Worm (Caenorhabditis elegans) whole organism, L2 larva: ENCODE measurements around the gene str-211.
A peak's percentile ranks its signal among the peaks of the same experiment; 100 is the strongest.

Experiments
- C34F6.9 ChIP-seq: fragments of 150-350 bp; optimal IDR thresholded peaks from 2 replicates; lab custom pipeline; 2014; ENCODE audit warnings: missing biosample characterization, missing genetic modification characterization
- F13H6.1 ChIP-seq: sonication (generic microtip); optimal IDR thresholded peaks from 2 replicates; lab custom pipeline; 2016; ENCODE audit warnings: missing genetic modification characterization, missing compliant biosample characterization
- R02D3.7 ChIP-seq: fragments of 150-350 bp; optimal IDR thresholded peaks from 2 replicates; lab custom pipeline; 2014; ENCODE audit warnings: missing biosample characterization, missing genetic modification characterization
- Y55F3AM.14 ChIP-seq: fragments of 200-800 bp; sonication (Bioruptor generic); optimal IDR thresholded peaks from 2 replicates; lab custom pipeline; 2018; ENCODE audit warnings: mild to moderate bottlenecking, missing genetic modification characterization, missing compliant biosample characterization
- ZK546.5 ChIP-seq: sonication (generic microtip); optimal IDR thresholded peaks from 2 replicates; lab custom pipeline; 2017; ENCODE audit warnings: missing biosample characterization, missing genetic modification characterization
- alr-1 ChIP-seq: fragments of 150-350 bp; optimal IDR thresholded peaks from 2 replicates; lab custom pipeline; 2014; ENCODE audit warnings: missing biosample characterization, missing genetic modification characterization
- ama-1 ChIP-seq: fragments of 150-350 bp; optimal IDR thresholded peaks from 2 replicates; lab custom pipeline; 2018; ENCODE audit warnings: inconsistent platforms
- ceh-16 ChIP-seq: fragments of 150-350 bp; optimal IDR thresholded peaks from 2 replicates; lab custom pipeline; 2014; ENCODE audit warnings: missing biosample characterization, missing genetic modification characterization
- crh-2 ChIP-seq: sonication (generic microtip); optimal IDR thresholded peaks from 2 replicates; lab custom pipeline; 2017; ENCODE audit warnings: missing biosample characterization, missing genetic modification characterization
- dmd-4 ChIP-seq: sonication (generic microtip); optimal IDR thresholded peaks from 2 replicates; lab custom pipeline; 2017; ENCODE audit warnings: missing biosample characterization, missing genetic modification characterization
- elt-1 ChIP-seq: fragments of 150-350 bp; optimal IDR thresholded peaks from 2 replicates; lab custom pipeline; 2014; ENCODE audit warnings: missing biosample characterization, missing genetic modification characterization
- elt-3 ChIP-seq: sonication (generic microtip); optimal IDR thresholded peaks from 2 replicates; lab custom pipeline; 2017; ENCODE audit warnings: missing biosample characterization, missing genetic modification characterization
- fos-1 ChIP-seq: fragments of 150-350 bp; optimal IDR thresholded peaks from 2 replicates; lab custom pipeline; 2014; ENCODE audit warnings: missing biosample characterization, missing genetic modification characterization
- gmeb-1 ChIP-seq: fragments of 150-350 bp; optimal IDR thresholded peaks from 2 replicates; lab custom pipeline; 2014; ENCODE audit warnings: missing biosample characterization, missing genetic modification characterization
- lin-11 ChIP-seq: fragments of 150-350 bp; sonication (generic microtip); optimal IDR thresholded peaks from 2 replicates; lab custom pipeline; 2014; ENCODE audit warnings: missing biosample characterization, missing genetic modification characterization, inconsistent platforms, mixed read lengths
- lin-13 ChIP-seq: fragments of 150-350 bp; optimal IDR thresholded peaks from 2 replicates; lab custom pipeline; 2014; ENCODE audit warnings: missing biosample characterization, missing genetic modification reagents, missing genetic modification characterization
- lin-39 ChIP-seq: fragments of 150-350 bp; optimal IDR thresholded peaks from 2 replicates; lab custom pipeline; 2014; ENCODE audit warnings: missing biosample characterization, missing genetic modification reagents, missing genetic modification characterization
- lsy-2 ChIP-seq, 2 experiments: fragments of 150-350 bp in 1 of 2; sonication (generic microtip) in 1 of 2; optimal IDR thresholded peaks; 2 replicates each; lab custom pipeline; 2014 to 2017; ENCODE audit warnings: missing biosample characterization in 2 of 2, missing genetic modification characterization in 2 of 2
- mab-5 ChIP-seq: fragments of 150-350 bp; optimal IDR thresholded peaks from 2 replicates; lab custom pipeline; 2014; ENCODE audit warnings: missing biosample characterization, missing genetic modification characterization
- mdl-1 ChIP-seq, 2 experiments: fragments of 150-350 bp in 1 of 2; sonication (generic microtip) in 1 of 2; optimal IDR thresholded peaks; 2 replicates each; lab custom pipeline; 2017; ENCODE audit warnings: missing biosample characterization in 2 of 2, missing genetic modification characterization in 2 of 2
- nhr-12 ChIP-seq: fragments of 150-350 bp; optimal IDR thresholded peaks from 2 replicates; lab custom pipeline; 2014; ENCODE audit warnings: missing biosample characterization, missing genetic modification characterization
- nhr-129 ChIP-seq: fragments of 150-350 bp; optimal IDR thresholded peaks from 2 replicates; lab custom pipeline; 2014; ENCODE audit warnings: missing biosample characterization, missing genetic modification characterization
- nhr-21 ChIP-seq: fragments of 150-350 bp; optimal IDR thresholded peaks from 2 replicates; lab custom pipeline; 2014; ENCODE audit warnings: missing biosample characterization, missing genetic modification characterization
- nhr-23 ChIP-seq: fragments of 150-350 bp; optimal IDR thresholded peaks from 2 replicates; lab custom pipeline; 2014; ENCODE audit warnings: missing biosample characterization, missing genetic modification reagents, missing genetic modification characterization
- nhr-237 ChIP-seq: fragments of 150-350 bp; optimal IDR thresholded peaks from 2 replicates; lab custom pipeline; 2014; ENCODE audit warnings: missing biosample characterization, missing genetic modification characterization
- nhr-25 ChIP-seq: fragments of 150-350 bp; sonication (generic microtip); optimal IDR thresholded peaks from 3 replicates; lab custom pipeline; 2014; ENCODE audit warnings: missing biosample characterization, missing genetic modification characterization
- peb-1 ChIP-seq: fragments of 150-350 bp; optimal IDR thresholded peaks from 2 replicates; lab custom pipeline; 2014; ENCODE audit warnings: missing biosample characterization, missing genetic modification characterization
- sem-4 ChIP-seq: fragments of 150-350 bp; optimal IDR thresholded peaks from 2 replicates; lab custom pipeline; 2014; ENCODE audit warnings: missing biosample characterization, missing genetic modification reagents, missing genetic modification characterization
- snpc-4 ChIP-seq: fragments of 150-350 bp; optimal IDR thresholded peaks from 2 replicates; lab custom pipeline; 2014; ENCODE audit warnings: missing biosample characterization, missing genetic modification characterization
- unc-55 ChIP-seq: fragments of 150-350 bp; sonication (generic microtip); optimal IDR thresholded peaks from 3 replicates; lab custom pipeline; 2014; ENCODE audit warnings: missing biosample characterization, missing genetic modification reagents, missing genetic modification characterization
- unc-62 ChIP-seq: fragments of 150-350 bp; optimal IDR thresholded peaks from 2 replicates; lab custom pipeline; 2014; ENCODE audit warnings: missing biosample characterization, missing genetic modification reagents, missing genetic modification characterization
- zag-1 ChIP-seq: fragments of 150-350 bp; optimal IDR thresholded peaks from 2 replicates; lab custom pipeline; 2014; ENCODE audit warnings: missing biosample characterization, missing genetic modification characterization
- ztf-1 ChIP-seq: fragments of 200-800 bp; sonication (Bioruptor generic); conservative IDR thresholded peaks from 2 replicates; pipeline ENCODE4 v1.3.6; 2022; ENCODE audit warnings: missing genetic modification characterization, missing compliant biosample characterization
- ztf-11 ChIP-seq: sonication (generic microtip); optimal IDR thresholded peaks from 2 replicates; lab custom pipeline; 2017; ENCODE audit warnings: missing biosample characterization, missing genetic modification characterization
- ztf-4 ChIP-seq: fragments of 150-350 bp; optimal IDR thresholded peaks from 2 replicates; lab custom pipeline; 2014; ENCODE audit warnings: missing biosample characterization, missing genetic modification characterization

Gene str-211

ce11 chrV:4948635-4949034 lies 4.5 kb upstream of the str-211 start, which contains the start of gene str-209:
TSS of gene str-209 (plus strand) at chrV:4948935.
- TF ChIP-seq fos-1 (tag; lab: Kevin White, UChicago) (no peak), ztf-11 (no peak), mab-5 (tag; lab: Kevin White, UChicago) (no peak), lsy-2 (tag; optimal IDR thresholded peaks at IDR 0.05; lab: Kevin White, UChicago) (no peak), C34F6.9 (tag; lab: Kevin White, UChicago) (no peak), elt-3 (tag; lab: Kevin White, UChicago) (no peak), Y55F3AM.14 (GFP tag; lab: Kevin White, UChicago) (no peak), sem-4 (no peak), unc-62 (GFP tag; lab: Kevin White, UChicago) (no peak), lin-13 (GFP tag; lab: Kevin White, UChicago) (no peak)

- TF ChIP-seq nhr-23 (tag; lab: Kevin White, UChicago) (no peak), alr-1 (tag; lab: Kevin White, UChicago) (no peak), mab-5 (tag; lab: Kevin White, UChicago) (no peak), lin-11 (tag; lab: Kevin White, UChicago) (no peak), ZK546.5 (tag; lab: Kevin White, UChicago) (no peak), nhr-129 (no peak), F13H6.1 (no peak), crh-2 (tag; lab: Kevin White, UChicago) (no peak), dmd-4 (tag; lab: Kevin White, UChicago) (no peak)
Measured at ce11 chrV:4937337-4937736, 6.8 kb downstream of the str-211 start.

ce11 chrV:4935096-4935495 lies 9.0 kb downstream of the str-211 start:
- TF ChIP-seq peb-1 (tag; lab: Kevin White, UChicago) (no peak), fos-1 (tag; lab: Kevin White, UChicago) (peak; percentile 30), nhr-23 (tag; lab: Kevin White, UChicago) (no peak), lin-13 (GFP tag; lab: Kevin White, UChicago) (no peak)
- TF ChIP-seq, all 48 proteins: peak for 1

DNA sequence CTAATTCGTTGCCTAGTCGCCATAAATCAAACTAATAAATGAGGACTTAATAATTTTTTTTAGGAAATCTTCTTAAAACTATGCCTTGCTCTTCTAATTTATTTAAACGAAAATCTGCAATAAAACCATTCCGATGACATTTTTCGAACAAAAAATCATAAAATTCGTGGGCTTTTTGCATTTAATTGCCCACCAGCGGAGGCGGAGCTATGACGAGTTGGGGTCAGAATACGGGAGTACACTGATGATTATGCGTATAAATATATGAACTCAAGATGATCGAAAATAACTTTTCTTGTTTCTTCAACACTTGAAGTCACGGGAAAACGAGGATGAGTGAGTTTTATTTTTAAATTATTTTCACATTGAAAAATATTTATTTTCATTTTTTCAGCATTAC lies 9.7 kb downstream of the str-211 start, which contains the start of gene catp-2:
Gene catp-2, plus strand, starts transcription at position 301 of the 400 bp plus-strand sequence.
- TF ChIP-seq C34F6.9 (tag; lab: Kevin White, UChicago) (no peak), zag-1 (no peak), sem-4 (no peak), unc-62 (GFP tag; lab: Kevin White, UChicago) (no peak), lin-39 (tag; lab: Kevin White, UChicago) (no peak), peb-1 (tag; lab: Kevin White, UChicago) (no peak), fos-1 (tag; lab: Kevin White, UChicago) (no peak), ama-1 (lab: Kevin White, UChicago) (no peak), mdl-1 (tag; optimal IDR thresholded peaks at IDR 0.05; lab: Kevin White, UChicago) (no peak), snpc-4 (tag; lab: Kevin White, UChicago) (no peak), elt-1 (tag; lab: Kevin White, UChicago) (no peak), lin-11 (tag; lab: Kevin White, UChicago) (no peak), ZK546.5 (tag; lab: Kevin White, UChicago) (no peak), nhr-12 (tag; lab: Kevin White, UChicago) (no peak), R02D3.7 (no peak), ztf-11 (no peak), ztf-4 (tag; lab: Kevin White, UChicago) (no peak)

ce11 chrV:4933268-4933667 lies 10.9 kb downstream of the str-211 start:
- no peak for TF ChIP-seq F13H6.1
- TF ChIP-seq alr-1 (tag; lab: Kevin White, UChicago) = no peak

ce11 chrV:4932814-4933213 lies 11.3 kb downstream of the str-211 start, which contains the start of gene C02E7.10:
TSS of gene C02E7.10 (minus strand) at chrV:4933045.
- TF ChIP-seq gmeb-1 (tag; lab: Kevin White, UChicago) = no peak
- TF ChIP-seq peb-1 (tag; lab: Kevin White, UChicago) = no peak
- no peak for TF ChIP-seq ztf-1 (GFP tag; lab: Robert Waterston, UW)
- no peak for TF ChIP-seq ztf-4 (tag; lab: Kevin White, UChicago)
- TF ChIP-seq dmd-4 (tag; lab: Kevin White, UChicago) = no peak
- TF ChIP-seq ceh-16 (tag; lab: Kevin White, UChicago) = no peak
- no peak for TF ChIP-seq crh-2 (tag; lab: Kevin White, UChicago)
- no peak for TF ChIP-seq elt-3 (tag; lab: Kevin White, UChicago)
- TF ChIP-seq unc-55 (GFP tag; lab: Kevin White, UChicago) = no peak
- TF ChIP-seq R02D3.7 = no peak
- TF ChIP-seq nhr-21 (tag; lab: Kevin White, UChicago) = no peak
- TF ChIP-seq nhr-25 (tag; lab: Kevin White, UChicago) = no peak
- no peak for TF ChIP-seq lin-39 (tag; lab: Kevin White, UChicago)
- TF ChIP-seq nhr-237 (tag; lab: Kevin White, UChicago) = no peak
- no peak for TF ChIP-seq lin-11 (tag; lab: Kevin White, UChicago)
- no peak for TF ChIP-seq snpc-4 (tag; lab: Kevin White, UChicago)
